Worm (Caenorhabditis elegans) whole organism, early embryonic: Measurements from ENCODE around the gene srh-134.
"Not testable (repeated sequence)": the region's sequence is repeated elsewhere in the genome, so short reads cannot be mapped to it uniquely, and the experiment has no call there.

Experiments
- B0310.2 ChIP-seq: sonication (generic microtip); optimal IDR thresholded peaks from 2 replicates; lab custom pipeline; 2016; ENCODE audit warnings: mild to moderate bottlenecking, missing genetic modification characterization, missing compliant biosample characterization
- F13C5.2 ChIP-seq: sonication (generic microtip); optimal IDR thresholded peaks from 2 replicates; lab custom pipeline; 2017; ENCODE audit warnings: mild to moderate bottlenecking, missing genetic modification characterization, inconsistent platforms, missing compliant biosample characterization
- aly-1 ChIP-seq: sonication (generic microtip); optimal IDR thresholded peaks from 2 replicates; lab custom pipeline; 2016; ENCODE audit warnings: missing genetic modification characterization, missing compliant biosample characterization
- ama-1 ChIP-seq: fragments of 150-350 bp; optimal IDR thresholded peaks from 2 replicates; lab custom pipeline; 2014
- ceh-13 ChIP-seq: fragments of 200-800 bp; sonication (Bioruptor generic); optimal IDR thresholded peaks from 2 replicates; lab custom pipeline; 2018; ENCODE audit warnings: mild to moderate bottlenecking, missing genetic modification characterization, missing compliant biosample characterization
- ceh-36 ChIP-seq: sonication (generic microtip); optimal IDR thresholded peaks from 2 replicates; lab custom pipeline; 2016; ENCODE audit warnings: missing genetic modification characterization, inconsistent platforms, missing compliant biosample characterization
- ets-7 ChIP-seq: sonication (generic microtip); optimal IDR thresholded peaks from 2 replicates; lab custom pipeline; 2016; ENCODE audit warnings: missing genotype, missing genetic modification characterization, missing compliant biosample characterization
- flt-1 ChIP-seq: fragments of 200-800 bp; sonication (Bioruptor generic); IDR thresholded peaks from 2 replicates; pipeline ENCODE4 v1.3.6; 2022; ENCODE audit warnings: missing genetic modification characterization, missing compliant biosample characterization
- hmbx-1 ChIP-seq: sonication (generic microtip); optimal IDR thresholded peaks from 2 replicates; lab custom pipeline; 2016; ENCODE audit warnings: mild to moderate bottlenecking, missing genetic modification characterization, missing compliant biosample characterization
- hmg-4 ChIP-seq: fragments of 200-800 bp; sonication (Bioruptor generic); optimal IDR thresholded peaks from 2 replicates; lab custom pipeline; 2018; ENCODE audit warnings: mild to moderate bottlenecking, missing genetic modification characterization, missing compliant biosample characterization
- hnd-1 ChIP-seq: sonication (generic microtip); optimal IDR thresholded peaks from 2 replicates; lab custom pipeline; 2016; ENCODE audit warnings: missing genetic modification characterization, missing compliant biosample characterization
- pes-1 ChIP-seq: fragments of 200-800 bp; sonication (Bioruptor generic); IDR thresholded peaks from 2 replicates; pipeline ENCODE4 v1.3.6; 2022; ENCODE audit warnings: missing genetic modification reagents, missing genetic modification characterization, missing compliant biosample characterization
- scrt-1 ChIP-seq: fragments of 200-800 bp; sonication (Bioruptor generic); IDR thresholded peaks from 2 replicates; pipeline ENCODE4 v1.3.6; 2022; ENCODE audit warnings: missing genetic modification characterization, missing compliant biosample characterization
- sea-1 ChIP-seq: fragments of 200-800 bp; sonication (Bioruptor generic); conservative IDR thresholded peaks from 2 replicates; pipeline ENCODE4 v1.3.6; 2022; ENCODE audit warnings: missing genetic modification characterization, missing compliant biosample characterization
- tbx-11 ChIP-seq: fragments of 200-800 bp; sonication (Bioruptor generic); IDR thresholded peaks from 2 replicates; pipeline ENCODE4 v1.3.6; 2022; ENCODE audit warnings: missing genetic modification characterization, missing compliant biosample characterization
- tbx-37 ChIP-seq: fragments of 200-800 bp; sonication (Bioruptor generic); conservative IDR thresholded peaks from 2 replicates; pipeline ENCODE4 v1.3.6; 2022; ENCODE audit warnings: missing genetic modification reagents, missing genetic modification characterization, missing compliant biosample characterization
- tra-4 ChIP-seq: sonication (generic microtip); optimal IDR thresholded peaks from 2 replicates; lab custom pipeline; 2017; ENCODE audit warnings: missing genetic modification characterization, missing compliant biosample characterization

The srh-134 gene

ce11 chrV:18006930-18007329 lies 10.2 kb downstream of the srh-134 start, which contains the start of gene Y59A8B.19:
TSS of gene Y59A8B.19 (plus strand) at chrV:18007230.
- not testable (repeated sequence) for TF ChIP-seq ceh-36 (tag; lab: Kevin White, UChicago); tbx-37 (GFP tag; lab: Robert Waterston, UW); aly-1 (tag; lab: Kevin White, UChicago)

- TF ChIP-seq ceh-36 (tag; lab: Kevin White, UChicago), result no peak
- TF ChIP-seq hmbx-1 (tag; lab: Kevin White, UChicago), result no peak
- no peak for TF ChIP-seq tbx-11 (GFP tag; lab: Robert Waterston, UW)
- no peak for TF ChIP-seq hnd-1 (tag; lab: Kevin White, UChicago)
- TF ChIP-seq F13C5.2 (tag; lab: Kevin White, UChicago), result no peak
- no peak for TF ChIP-seq flt-1 (GFP tag; lab: Robert Waterston, UW)
- TF ChIP-seq B0310.2, result no peak
- TF ChIP-seq scrt-1 (GFP tag; lab: Robert Waterston, UW), result no peak
- TF ChIP-seq ama-1 (lab: Kevin White, UChicago), result no peak
Measured at ce11 chrV:18003876-18004275, 13.2 kb downstream of the srh-134 start.

- no peak for TF ChIP-seq B0310.2
- TF ChIP-seq ceh-36 (tag; lab: Kevin White, UChicago), result no peak
- TF ChIP-seq ceh-13 (GFP tag; lab: Kevin White, UChicago), result no peak
- no peak for TF ChIP-seq tbx-37 (GFP tag; lab: Robert Waterston, UW)
- no peak for TF ChIP-seq hmbx-1 (tag; lab: Kevin White, UChicago)
- no peak for TF ChIP-seq pes-1 (GFP tag; lab: Robert Waterston, UW)
- no peak for TF ChIP-seq scrt-1 (GFP tag; lab: Robert Waterston, UW)
- TF ChIP-seq hmg-4 (GFP tag; lab: Kevin White, UChicago), result no peak
Measured at ce11 chrV:18001268-18001667, 15.9 kb downstream of the srh-134 start, which contains the start of gene lon-8. TSS of gene lon-8 (minus strand) at chrV:18001368.

ce11 chrV:17985960-17986359 lies 31.2 kb downstream of the srh-134 start, which contains the start of gene Y59A8B.21:
TSS of gene Y59A8B.21 (plus strand) at chrV:17986260.
- TF ChIP-seq flt-1 (GFP tag; lab: Robert Waterston, UW) (no peak), B0310.2 (no peak), hmg-4 (GFP tag; lab: Kevin White, UChicago) (no peak), sea-1 (no peak), ama-1 (lab: Kevin White, UChicago) (no peak), ets-7 (tag; lab: Kevin White, UChicago) (no peak)

- TF ChIP-seq pes-1 (GFP tag; lab: Robert Waterston, UW) (no peak), ceh-13 (GFP tag; lab: Kevin White, UChicago) (no peak), flt-1 (GFP tag; lab: Robert Waterston, UW) (no peak), ceh-36 (tag; lab: Kevin White, UChicago) (no peak), tbx-37 (GFP tag; lab: Robert Waterston, UW) (no peak), aly-1 (tag; lab: Kevin White, UChicago) (no peak), tra-4 (no peak), scrt-1 (GFP tag; lab: Robert Waterston, UW) (no peak), ama-1 (lab: Kevin White, UChicago) (no peak), F13C5.2 (tag; lab: Kevin White, UChicago) (no peak), hmg-4 (GFP tag; lab: Kevin White, UChicago) (no peak), sea-1 (no peak), hnd-1 (tag; lab: Kevin White, UChicago) (no peak), hmbx-1 (tag; lab: Kevin White, UChicago) (no peak), ets-7 (tag; lab: Kevin White, UChicago) (no peak)
Measured at ce11 chrV:17982935-17983334, 34.2 kb downstream of the srh-134 start.

ce11 chrV:17981732-17982131 lies 35.4 kb downstream of the srh-134 start:
- TF ChIP-seq hmbx-1 (tag; lab: Kevin White, UChicago) (no peak), scrt-1 (GFP tag; lab: Robert Waterston, UW) (no peak)

ce11 chrV:17979789-17980188 lies 37.3 kb downstream of the srh-134 start, which contains the start of gene snx-6:
TSS of gene snx-6 (minus strand) at chrV:17980082.
- TF ChIP-seq tbx-37 (GFP tag; lab: Robert Waterston, UW) (no peak), B0310.2 (no peak), F13C5.2 (tag; lab: Kevin White, UChicago) (no peak), scrt-1 (GFP tag; lab: Robert Waterston, UW) (no peak), sea-1 (no peak), ceh-36 (tag; lab: Kevin White, UChicago) (no peak), tbx-11 (GFP tag; lab: Robert Waterston, UW) (no peak), hmg-4 (GFP tag; lab: Kevin White, UChicago) (no peak), tra-4 (no peak), aly-1 (tag; lab: Kevin White, UChicago) (no peak), ets-7 (tag; lab: Kevin White, UChicago) (no peak), pes-1 (GFP tag; lab: Robert Waterston, UW) (no peak), ama-1 (lab: Kevin White, UChicago) (no peak)

- TF ChIP-seq flt-1 (GFP tag; lab: Robert Waterston, UW) (no peak), tbx-11 (GFP tag; lab: Robert Waterston, UW) (no peak), pes-1 (GFP tag; lab: Robert Waterston, UW) (no peak), tbx-37 (GFP tag; lab: Robert Waterston, UW) (no peak), hmbx-1 (tag; lab: Kevin White, UChicago) (no peak), ets-7 (tag; lab: Kevin White, UChicago) (no peak), sea-1 (no peak), ceh-36 (tag; lab: Kevin White, UChicago) (no peak), aly-1 (tag; lab: Kevin White, UChicago) (no peak), ceh-13 (GFP tag; lab: Kevin White, UChicago) (no peak), hnd-1 (tag; lab: Kevin White, UChicago) (no peak), scrt-1 (GFP tag; lab: Robert Waterston, UW) (no peak), tra-4 (no peak), ama-1 (lab: Kevin White, UChicago) (no peak), hmg-4 (GFP tag; lab: Kevin White, UChicago) (no peak)
Measured at ce11 chrV:17978207-17978606, 38.9 kb downstream of the srh-134 start.
